Fruit fly (Drosophila melanogaster): ENCODE measurements around the gene ImpE1.
A peak's percentile ranks its signal among the peaks of the same experiment; 100 is the strongest.

The ImpE1 gene

DNA sequence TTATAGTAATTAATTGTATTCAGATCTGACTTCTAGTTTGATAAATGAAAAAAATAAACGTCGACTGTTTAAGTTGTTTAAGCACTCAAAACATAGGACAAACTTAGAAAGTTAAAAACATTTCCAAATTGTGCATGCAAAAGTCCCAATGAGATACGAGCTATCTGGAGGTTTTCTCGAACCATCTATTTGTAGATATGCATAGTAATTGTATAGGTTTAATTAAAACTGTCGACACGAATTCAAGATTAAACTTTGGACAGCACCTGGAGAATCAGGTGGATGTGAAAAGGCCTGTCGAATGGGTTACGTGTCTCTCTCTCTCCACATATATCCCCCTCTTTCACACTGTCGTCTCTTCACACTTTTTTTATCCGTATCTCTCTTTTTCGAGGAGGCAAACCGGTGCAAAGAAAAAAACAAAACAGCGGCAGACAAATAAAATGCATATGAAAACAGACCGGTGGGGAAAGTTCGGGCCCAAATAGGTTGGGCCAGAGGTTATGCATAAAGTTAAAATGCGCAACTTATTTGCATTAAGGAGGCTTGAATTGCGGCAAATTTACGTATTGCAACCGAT lies 12.1 kb upstream of the ImpE1 start:
- TF ChIP-seq CG7045 (GFP tag; optimal IDR thresholded peaks at IDR 0.05) = no peak
- TF ChIP-seq CG14711 (tag; optimal IDR thresholded peaks at IDR 0.05) = no peak
- TF ChIP-seq toe (GFP tag; optimal IDR thresholded peaks at IDR 0.05) = no peak
- TF ChIP-seq cnc (optimal IDR thresholded peaks at IDR 0.05) = no peak
- TF ChIP-seq Crg-1 (GFP tag; optimal IDR thresholded peaks at IDR 0.05) = no peak
- TF ChIP-seq CG12768 (GFP tag; optimal IDR thresholded peaks at IDR 0.05) = peak; percentile 26
- no peak for TF ChIP-seq bab1 (GFP tag; optimal IDR thresholded peaks at IDR 0.05)
- no peak for TF ChIP-seq CG1620 (GFP tag; optimal IDR thresholded peaks at IDR 0.05)
- TF ChIP-seq Clk (GFP tag; optimal IDR thresholded peaks at IDR 0.05) = no peak
- TF ChIP-seq ovo (GFP tag; optimal IDR thresholded peaks at IDR 0.05) = no peak
- peak; percentile 92 for TF ChIP-seq kay (GFP tag; ENCODE audit: borderline replicate concordance)

- TF ChIP-seq CG11617 (GFP tag; optimal IDR thresholded peaks at IDR 0.05) (peak; percentile 59), CG33017 (tag; optimal IDR thresholded peaks at IDR 0.05) (peak; percentile 69), bab1 (GFP tag; optimal IDR thresholded peaks at IDR 0.05) (peak; percentile 80), cic (GFP tag; optimal IDR thresholded peaks at IDR 0.05) (peak; percentile 71), CG7101 (tag; optimal IDR thresholded peaks at IDR 0.05) (peak; percentile 38), Clk (GFP tag; optimal IDR thresholded peaks at IDR 0.05) (no peak), ovo (GFP tag; optimal IDR thresholded peaks at IDR 0.05) (peak; percentile 44), CG5204 (GFP tag; optimal IDR thresholded peaks at IDR 0.05) (no peak), toe (GFP tag; optimal IDR thresholded peaks at IDR 0.05) (peak; percentile 46), pad (GFP tag; optimal IDR thresholded peaks at IDR 0.05) (peak; percentile 36), Hr96 (GFP tag; optimal IDR thresholded peaks at IDR 0.05) (peak; percentile 41), CG14711 (tag; optimal IDR thresholded peaks at IDR 0.05) (no peak), CG1620 (GFP tag; optimal IDR thresholded peaks at IDR 0.05) (peak; percentile 34), CG12768 (GFP tag; optimal IDR thresholded peaks at IDR 0.05) (peak; percentile 1), tj (GFP tag; optimal IDR thresholded peaks at IDR 0.05) (peak; percentile 71), kay (GFP tag; ENCODE audit: borderline replicate concordance) (no peak), Mnt (GFP tag; optimal IDR thresholded peaks at IDR 0.05) (peak; percentile 63), cnc (optimal IDR thresholded peaks at IDR 0.05) (peak; percentile 71 to 78), CG7045 (GFP tag; optimal IDR thresholded peaks at IDR 0.05) (no peak), Crg-1 (GFP tag; optimal IDR thresholded peaks at IDR 0.05) (peak; percentile 29)
Measured at dm6 chr3L:8360643-8361110, 11.5 kb upstream of the ImpE1 start, which contains the start of gene Idh. Gene Idh (minus strand): TSS chr3L:8360906.

DNA sequence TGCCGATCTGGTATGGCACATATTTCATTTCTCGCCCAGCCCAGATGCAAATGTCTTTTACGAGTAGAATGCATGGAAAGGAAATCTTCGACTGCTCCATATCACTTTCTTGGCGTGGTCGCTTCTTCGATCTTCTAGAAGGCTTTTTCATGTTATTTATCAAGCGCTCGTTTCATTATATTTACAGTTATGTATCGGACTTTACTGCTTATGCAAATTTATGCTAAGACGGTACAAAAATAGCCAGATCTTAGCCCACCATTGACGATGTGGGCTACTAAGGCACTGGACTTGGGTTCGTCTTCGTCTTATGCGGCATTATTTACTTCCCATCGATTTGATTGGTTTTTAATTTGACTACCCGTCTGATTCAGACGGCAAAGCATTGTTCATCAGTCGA lies 8.9 kb upstream of the ImpE1 start:
- no peak for TF ChIP-seq bab1 (GFP tag; optimal IDR thresholded peaks at IDR 0.05)
- no peak for TF ChIP-seq Mnt (GFP tag; optimal IDR thresholded peaks at IDR 0.05)
- no peak for TF ChIP-seq kay (GFP tag; ENCODE audit: borderline replicate concordance)
- no peak for TF ChIP-seq CG14711 (tag; optimal IDR thresholded peaks at IDR 0.05)
- no peak for TF ChIP-seq pad (GFP tag; optimal IDR thresholded peaks at IDR 0.05)
- no peak for TF ChIP-seq Crg-1 (GFP tag; optimal IDR thresholded peaks at IDR 0.05)
- no peak for TF ChIP-seq cnc (optimal IDR thresholded peaks at IDR 0.05)
- no peak for TF ChIP-seq cic (GFP tag; optimal IDR thresholded peaks at IDR 0.05)
- TF ChIP-seq ovo (GFP tag; optimal IDR thresholded peaks at IDR 0.05) = no peak
- no peak for TF ChIP-seq CG11617 (GFP tag; optimal IDR thresholded peaks at IDR 0.05)
- no peak for TF ChIP-seq CG5204 (GFP tag; optimal IDR thresholded peaks at IDR 0.05)

DNA sequence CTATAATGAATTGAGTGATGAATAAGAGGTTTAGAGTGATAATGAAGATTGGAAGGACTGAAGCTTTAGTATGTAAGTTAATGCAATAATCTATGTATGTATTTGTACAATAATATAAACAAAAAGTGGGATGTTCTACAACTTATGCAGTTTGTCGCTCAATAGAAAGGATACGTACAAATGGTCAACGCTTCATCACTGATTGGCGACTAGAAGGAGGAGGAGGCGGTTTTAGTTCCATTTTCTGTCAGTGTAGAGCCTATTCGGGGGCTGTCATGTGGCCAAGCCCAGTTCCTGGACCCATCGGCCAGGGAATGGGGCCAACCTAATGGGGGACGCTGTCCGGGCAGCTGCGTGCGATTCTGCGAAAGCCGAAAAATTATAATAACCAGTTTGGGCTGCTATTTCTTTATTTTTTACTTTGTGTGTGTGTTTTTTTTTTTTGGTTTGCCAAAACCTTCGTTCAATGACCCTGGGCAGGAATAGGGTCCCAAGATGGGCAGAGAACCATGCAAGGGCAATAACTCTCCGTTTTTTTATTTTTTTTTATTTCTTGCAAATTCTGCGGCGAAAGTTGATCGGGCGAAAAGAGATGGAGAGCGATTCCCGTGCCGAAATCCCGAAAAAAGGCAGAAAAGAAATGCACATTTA lies 3.4 kb upstream of the ImpE1 start:
- TF ChIP-seq Crg-1 (GFP tag; optimal IDR thresholded peaks at IDR 0.05) (no peak), tj (GFP tag; optimal IDR thresholded peaks at IDR 0.05) (no peak), cic (GFP tag; optimal IDR thresholded peaks at IDR 0.05) (no peak)

DNA sequence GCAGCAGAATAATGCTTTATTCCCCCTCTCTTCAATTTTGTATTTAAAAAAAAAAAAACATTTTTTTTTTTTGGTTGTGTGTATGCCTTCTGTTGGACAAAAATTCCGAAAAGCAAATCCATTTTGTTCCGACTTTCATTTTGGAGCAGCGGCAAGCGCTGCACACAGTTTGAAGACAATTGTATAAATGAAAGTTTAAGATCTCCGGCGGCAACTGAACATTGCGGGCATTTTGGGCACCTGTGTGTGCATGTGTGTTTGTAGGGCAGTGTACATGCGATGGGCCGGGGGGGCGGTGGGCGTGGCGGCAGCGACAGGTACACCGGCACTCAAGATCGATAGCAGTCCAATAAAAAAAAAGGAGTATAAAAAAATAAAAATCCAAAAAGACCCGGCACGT lies 2.7 kb upstream of the ImpE1 start:
- no peak for TF ChIP-seq cnc (optimal IDR thresholded peaks at IDR 0.05)
- peak; percentile 14 for TF ChIP-seq kay (GFP tag; ENCODE audit: borderline replicate concordance)
- TF ChIP-seq CG7101 (tag; optimal IDR thresholded peaks at IDR 0.05) = no peak
- no peak for TF ChIP-seq toe (GFP tag; optimal IDR thresholded peaks at IDR 0.05)
- TF ChIP-seq CG12768 (GFP tag; optimal IDR thresholded peaks at IDR 0.05) = no peak
- no peak for TF ChIP-seq CG14711 (tag; optimal IDR thresholded peaks at IDR 0.05)

dm6 chr3L:8370922-8371321 lies 1.3 kb upstream of the ImpE1 start:
- no peak for TF ChIP-seq CG7045 (GFP tag; optimal IDR thresholded peaks at IDR 0.05)
- no peak for TF ChIP-seq Hr96 (GFP tag; optimal IDR thresholded peaks at IDR 0.05)
- no peak for TF ChIP-seq ovo (GFP tag; optimal IDR thresholded peaks at IDR 0.05)
- TF ChIP-seq pad (GFP tag; optimal IDR thresholded peaks at IDR 0.05) = no peak
- TF ChIP-seq CG5204 (GFP tag; optimal IDR thresholded peaks at IDR 0.05) = no peak
- TF ChIP-seq CG12768 (GFP tag; optimal IDR thresholded peaks at IDR 0.05) = no peak
- no peak for TF ChIP-seq toe (GFP tag; optimal IDR thresholded peaks at IDR 0.05)
- TF ChIP-seq cnc (optimal IDR thresholded peaks at IDR 0.05) = no peak
- TF ChIP-seq CG1620 (GFP tag; optimal IDR thresholded peaks at IDR 0.05) = no peak
- no peak for TF ChIP-seq tj (GFP tag; optimal IDR thresholded peaks at IDR 0.05)
- no peak for TF ChIP-seq Mnt (GFP tag; optimal IDR thresholded peaks at IDR 0.05)
- TF ChIP-seq cic (GFP tag; optimal IDR thresholded peaks at IDR 0.05) = no peak
- no peak for TF ChIP-seq CG14711 (tag; optimal IDR thresholded peaks at IDR 0.05)
- TF ChIP-seq CG7101 (tag; optimal IDR thresholded peaks at IDR 0.05) = no peak
